Worm (Caenorhabditis elegans) whole organism, young adult: ENCODE results near the gene F17H10.2.
A peak's percentile ranks its signal among the peaks of the same experiment; 100 is the strongest.

ENCODE experiments used
- D2030.7 ChIP-seq: fragments of 200-800 bp; sonication (Bioruptor generic); IDR thresholded peaks from 2 replicates; pipeline ENCODE4 v1.3.6; 2022; ENCODE audit warnings: missing genetic modification reagents, missing genetic modification characterization, missing compliant biosample characterization
- F49E8.2 ChIP-seq: sonication (generic microtip); optimal IDR thresholded peaks from 3 replicates; lab custom pipeline; 2017; ENCODE audit warnings: missing genetic modification characterization, mild to moderate bottlenecking, missing compliant biosample characterization, antibody characterized with exemption, moderate library complexity; ENCODE audit not compliant: insufficient read depth
- F57C9.4 ChIP-seq: sonication (generic microtip); optimal IDR thresholded peaks from 2 replicates; lab custom pipeline; 2017; ENCODE audit warnings: mild to moderate bottlenecking, missing genetic modification characterization, missing compliant biosample characterization
- K11D2.4 ChIP-seq: fragments of 200-800 bp; sonication (Bioruptor generic); IDR thresholded peaks from 2 replicates; pipeline ENCODE4 v1.3.6; 2022; ENCODE audit warnings: missing genetic modification reagents, missing genetic modification characterization, missing compliant biosample characterization
- T26A5.8 ChIP-seq: sonication (generic microtip); optimal IDR thresholded peaks from 2 replicates; lab custom pipeline; 2016; ENCODE audit warnings: missing genetic modification characterization, missing compliant biosample characterization
- Y53G8AR.9 ChIP-seq: fragments of 200-800 bp; sonication (Bioruptor generic); conservative IDR thresholded peaks from 2 replicates; pipeline ENCODE4 v1.3.6; 2022; ENCODE audit warnings: missing genetic modification reagents, missing genetic modification characterization, missing compliant biosample characterization
- Y56A3A.18 ChIP-seq: fragments of 200-800 bp; sonication (Bioruptor generic); IDR thresholded peaks from 2 replicates; pipeline ENCODE4 v1.3.6; 2022; ENCODE audit warnings: missing genetic modification reagents, missing genetic modification characterization, missing compliant biosample characterization
- Y67H2A.10 ChIP-seq: fragments of 200-800 bp; sonication (Bioruptor generic); conservative IDR thresholded peaks from 2 replicates; pipeline ENCODE4 v1.3.6; 2022; ENCODE audit warnings: missing genetic modification reagents, missing genetic modification characterization, missing compliant biosample characterization
- Y79H2A.3 ChIP-seq: fragments of 200-800 bp; sonication (Bioruptor generic); conservative IDR thresholded peaks from 2 replicates; pipeline ENCODE4 v1.3.6; 2022; ENCODE audit warnings: missing genetic modification reagents, missing genetic modification characterization, missing compliant biosample characterization
- akir-1 ChIP-seq: fragments of 200-800 bp; sonication (Bioruptor generic); optimal IDR thresholded peaks from 2 replicates; lab custom pipeline; 2018; ENCODE audit warnings: mild to moderate bottlenecking, missing genetic modification characterization, moderate library complexity, missing compliant biosample characterization
- ama-1 ChIP-seq, 3 experiments: fragments of 150-350 bp in 1 of 3; sonication (generic microtip) in 2 of 3; optimal IDR thresholded peaks; 2 replicates each; lab custom pipeline; 2014 to 2018; ENCODE audit warnings: missing biosample characterization in 2 of 3, missing genetic modification characterization in 2 of 3, missing genetic modification reagents in 2 of 3
- aptf-2 ChIP-seq: fragments of 200-800 bp; sonication (Bioruptor generic); conservative IDR thresholded peaks from 2 replicates; pipeline ENCODE4 v1.3.6; 2022; ENCODE audit warnings: missing genetic modification reagents, missing genetic modification characterization, missing compliant biosample characterization
- attf-3 ChIP-seq: fragments of 200-800 bp; sonication (Bioruptor generic); conservative IDR thresholded peaks from 2 replicates; pipeline ENCODE4 v1.3.6; 2022; ENCODE audit warnings: missing genetic modification reagents, missing genetic modification characterization, missing compliant biosample characterization
- bed-2 ChIP-seq: fragments of 200-800 bp; sonication (Bioruptor generic); IDR thresholded peaks from 2 replicates; pipeline ENCODE4 v1.3.6; 2022; ENCODE audit warnings: missing genetic modification reagents, missing genetic modification characterization, missing compliant biosample characterization
- cebp-1 ChIP-seq, 2 experiments: fragments of 200-800 bp in 1 of 2; sonication (Bioruptor generic) in 1 of 2; sonication (generic microtip) in 1 of 2; IDR thresholded peaks in 1 of 2; optimal IDR thresholded peaks in 1 of 2; 2 replicates each; pipeline versions ENCODE4 v1.3.6 to Lab custom; 2017 to 2022; ENCODE audit warnings: missing compliant biosample characterization in 2 of 2, missing genetic modification characterization in 2 of 2, mild to moderate bottlenecking in 1 of 2, missing genetic modification reagents in 1 of 2, moderate library complexity in 1 of 2
- ceh-100 ChIP-seq: fragments of 200-800 bp; sonication (Bioruptor generic); IDR thresholded peaks from 2 replicates; pipeline ENCODE4 v1.3.6; 2022; ENCODE audit warnings: missing genetic modification reagents, missing genetic modification characterization, missing compliant biosample characterization
- ceh-27 ChIP-seq: fragments of 200-800 bp; sonication (Bioruptor generic); optimal IDR thresholded peaks from 2 replicates; lab custom pipeline; 2018; ENCODE audit warnings: mild to moderate bottlenecking, missing genetic modification characterization, moderate library complexity, missing compliant biosample characterization
- ceh-91 ChIP-seq: fragments of 200-800 bp; sonication (Bioruptor generic); IDR thresholded peaks from 2 replicates; pipeline ENCODE4 v1.3.6; 2022; ENCODE audit warnings: missing genetic modification reagents, missing genetic modification characterization, missing compliant biosample characterization
- efl-1 ChIP-seq: fragments of 150-350 bp; optimal IDR thresholded peaks from 2 replicates; lab custom pipeline; 2014; ENCODE audit warnings: missing biosample characterization, missing genetic modification reagents, missing genetic modification characterization
- egl-18 ChIP-seq: fragments of 200-800 bp; sonication (Bioruptor generic); IDR thresholded peaks from 2 replicates; pipeline ENCODE4 v1.3.6; 2022; ENCODE audit warnings: missing genetic modification reagents, missing genetic modification characterization, missing compliant biosample characterization
- egl-44 ChIP-seq: fragments of 200-800 bp; sonication (Bioruptor generic); IDR thresholded peaks from 2 replicates; pipeline ENCODE4 v1.3.6; 2022; ENCODE audit warnings: missing genetic modification reagents, missing genetic modification characterization, missing compliant biosample characterization
- egrh-3 ChIP-seq: fragments of 200-800 bp; sonication (Bioruptor generic); IDR thresholded peaks from 2 replicates; pipeline ENCODE4 v1.3.6; 2022; ENCODE audit warnings: missing genetic modification reagents, missing genetic modification characterization, missing compliant biosample characterization
- ekl-4 ChIP-seq: fragments of 200-800 bp; sonication (Bioruptor generic); IDR thresholded peaks from 2 replicates; pipeline ENCODE4 v1.3.6; 2022; ENCODE audit warnings: missing genetic modification reagents, missing genetic modification characterization, missing compliant biosample characterization
- ets-4 ChIP-seq: fragments of 200-800 bp; sonication (Bioruptor generic); optimal IDR thresholded peaks from 2 replicates; lab custom pipeline; 2018; ENCODE audit warnings: mild to moderate bottlenecking, missing genetic modification characterization, missing compliant biosample characterization
- hlh-26 ChIP-seq: fragments of 200-800 bp; sonication (Bioruptor generic); conservative IDR thresholded peaks from 2 replicates; pipeline ENCODE4 v1.3.6; 2022; ENCODE audit warnings: missing genetic modification reagents, missing genetic modification characterization, missing compliant biosample characterization
- hrde-1 ChIP-seq: sonication (generic microtip); optimal IDR thresholded peaks from 2 replicates; lab custom pipeline; 2016; ENCODE audit warnings: missing genetic modification characterization, mild to moderate bottlenecking, missing compliant biosample characterization, moderate library complexity, missing genotype, missing genetic modification reagents, borderline replicate concordance
- hsf-1 ChIP-seq: fragments of 200-800 bp; sonication (Bioruptor generic); IDR thresholded peaks from 2 replicates; pipeline ENCODE4 v1.3.6; 2022; ENCODE audit warnings: missing genetic modification reagents, missing genetic modification characterization, missing compliant biosample characterization
- let-526 ChIP-seq: fragments of 200-800 bp; sonication (Bioruptor generic); IDR thresholded peaks from 2 replicates; pipeline ENCODE4 v1.3.6; 2022; ENCODE audit warnings: missing genetic modification reagents, missing genetic modification characterization, missing compliant biosample characterization
- lin-26 ChIP-seq: fragments of 200-800 bp; sonication (Bioruptor generic); IDR thresholded peaks from 2 replicates; pipeline ENCODE4 v1.3.6; 2022; ENCODE audit warnings: missing genetic modification reagents, missing genetic modification characterization, missing compliant biosample characterization
- lin-40 ChIP-seq: sonication (generic microtip); optimal IDR thresholded peaks from 2 replicates; lab custom pipeline; 2016; ENCODE audit warnings: missing genetic modification characterization, mild to moderate bottlenecking, missing compliant biosample characterization, missing genotype, missing genetic modification reagents
- lir-1 ChIP-seq: fragments of 200-800 bp; sonication (Bioruptor generic); conservative IDR thresholded peaks from 2 replicates; pipeline ENCODE4 v1.3.6; 2022; ENCODE audit warnings: missing genetic modification reagents, missing genetic modification characterization, missing compliant biosample characterization
- madf-10 ChIP-seq: sonication (generic microtip); optimal IDR thresholded peaks from 2 replicates; lab custom pipeline; 2016; ENCODE audit warnings: mild to moderate bottlenecking, missing genetic modification characterization, missing compliant biosample characterization
- mes-4 ChIP-seq: sonication (generic microtip); optimal IDR thresholded peaks from 2 replicates; lab custom pipeline; 2016; ENCODE audit warnings: missing genotype, missing genetic modification characterization, missing compliant biosample characterization
- mxl-1 ChIP-seq: sonication (generic microtip); optimal IDR thresholded peaks from 2 replicates; lab custom pipeline; 2016; ENCODE audit warnings: missing genetic modification characterization, missing compliant biosample characterization
- nfyb-1 ChIP-seq: fragments of 200-800 bp; sonication (Bioruptor generic); IDR thresholded peaks from 2 replicates; pipeline ENCODE4 v1.3.6; 2022; ENCODE audit warnings: missing genetic modification reagents, missing genetic modification characterization, missing compliant biosample characterization
- nhr-120 ChIP-seq: fragments of 200-800 bp; sonication (Bioruptor generic); IDR thresholded peaks from 2 replicates; pipeline ENCODE4 v1.3.6; 2022; ENCODE audit warnings: missing genetic modification characterization, missing compliant biosample characterization
- nhr-80 ChIP-seq: sonication (generic microtip); optimal IDR thresholded peaks from 2 replicates; lab custom pipeline; 2016; ENCODE audit warnings: missing genetic modification characterization, missing compliant biosample characterization
- nhr-90 ChIP-seq: sonication (generic microtip); optimal IDR thresholded peaks from 2 replicates; lab custom pipeline; 2016; ENCODE audit warnings: missing genotype, mild to moderate bottlenecking, missing genetic modification characterization, missing compliant biosample characterization
- pbrm-1 ChIP-seq: fragments of 200-800 bp; sonication (Bioruptor generic); IDR thresholded peaks from 2 replicates; pipeline ENCODE4 v1.3.6; 2022; ENCODE audit warnings: missing genetic modification reagents, missing genetic modification characterization, missing compliant biosample characterization
- snpc-1.1 ChIP-seq: sonication (generic microtip); optimal IDR thresholded peaks from 2 replicates; lab custom pipeline; 2017; ENCODE audit warnings: missing genetic modification characterization, mild to moderate bottlenecking, missing compliant biosample characterization, antibody characterized with exemption, moderate library complexity, missing genotype, missing genetic modification reagents; ENCODE audit not compliant: insufficient read depth
- sptf-2 ChIP-seq: fragments of 200-800 bp; sonication (Bioruptor generic); optimal IDR thresholded peaks from 2 replicates; lab custom pipeline; 2018; ENCODE audit warnings: mild to moderate bottlenecking, missing genetic modification characterization, missing compliant biosample characterization
- tbp1 ChIP-seq: fragments of 200-800 bp; sonication (Bioruptor generic); optimal IDR thresholded peaks from 2 replicates; lab custom pipeline; 2018; ENCODE audit warnings: mild to moderate bottlenecking, missing genetic modification characterization, missing compliant biosample characterization
- tlf-1 ChIP-seq: fragments of 200-800 bp; sonication (Bioruptor generic); optimal IDR thresholded peaks from 2 replicates; lab custom pipeline; 2018; ENCODE audit warnings: mild to moderate bottlenecking, missing genetic modification characterization, missing compliant biosample characterization
- zfh-2 ChIP-seq: fragments of 200-800 bp; sonication (Bioruptor generic); conservative IDR thresholded peaks from 2 replicates; pipeline ENCODE4 v1.3.6; 2022; ENCODE audit warnings: missing genetic modification reagents, missing genetic modification characterization, missing compliant biosample characterization
- zim-3 ChIP-seq: sonication (generic microtip); optimal IDR thresholded peaks from 2 replicates; lab custom pipeline; 2017; ENCODE audit warnings: mild to moderate bottlenecking, missing genetic modification characterization, moderate library complexity, missing compliant biosample characterization
- ztf-26 ChIP-seq: sonication (generic microtip); optimal IDR thresholded peaks from 2 replicates; lab custom pipeline; 2017; ENCODE audit warnings: missing genetic modification characterization, missing compliant biosample characterization

F17H10.2 gene

DNA sequence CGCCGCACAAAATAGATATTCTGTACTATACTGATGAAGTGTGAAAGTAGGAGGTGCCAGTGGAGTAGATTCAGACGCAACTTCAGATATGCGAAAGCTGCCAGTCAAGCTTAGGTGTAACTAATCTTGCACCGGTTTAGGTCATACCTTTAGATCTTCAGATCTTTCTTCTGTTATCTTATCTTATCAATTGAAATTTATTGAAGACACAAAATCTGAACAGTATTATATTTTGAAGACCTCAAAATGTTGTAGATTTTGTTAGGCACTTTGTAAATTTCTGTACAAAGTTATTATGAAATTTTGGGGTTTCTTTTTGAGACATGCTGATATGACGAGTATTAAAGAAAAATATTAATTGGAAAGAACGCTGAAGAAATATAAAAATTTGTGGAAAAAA, 908 bp upstream of the F17H10.2 start:
- TF ChIP-seq ets-4 (GFP tag; lab: Kevin White, UChicago) (no peak), ztf-26 (tag; lab: Kevin White, UChicago) (no peak), lir-1 (GFP tag; lab: Robert Waterston, UW) (no peak), pbrm-1 (no peak), bed-2 (GFP tag; lab: Robert Waterston, UW) (no peak), sptf-2 (GFP tag; lab: Kevin White, UChicago) (no peak), F49E8.2 (tag; lab: Kevin White, UChicago) (no peak), attf-3 (GFP tag; lab: Robert Waterston, UW) (no peak), tbp1 (GFP tag; lab: Kevin White, UChicago) (no peak), mes-4 (tag; lab: Kevin White, UChicago) (no peak), madf-10 (no peak), efl-1 (no peak), lin-40 (tag; lab: Kevin White, UChicago) (no peak), hrde-1 (tag; lab: Kevin White, UChicago) (no peak), T26A5.8 (no peak), akir-1 (GFP tag; lab: Kevin White, UChicago) (no peak), ceh-100 (GFP tag; lab: Robert Waterston, UW) (no peak), F57C9.4 (tag; lab: Kevin White, UChicago) (no peak)

DNA sequence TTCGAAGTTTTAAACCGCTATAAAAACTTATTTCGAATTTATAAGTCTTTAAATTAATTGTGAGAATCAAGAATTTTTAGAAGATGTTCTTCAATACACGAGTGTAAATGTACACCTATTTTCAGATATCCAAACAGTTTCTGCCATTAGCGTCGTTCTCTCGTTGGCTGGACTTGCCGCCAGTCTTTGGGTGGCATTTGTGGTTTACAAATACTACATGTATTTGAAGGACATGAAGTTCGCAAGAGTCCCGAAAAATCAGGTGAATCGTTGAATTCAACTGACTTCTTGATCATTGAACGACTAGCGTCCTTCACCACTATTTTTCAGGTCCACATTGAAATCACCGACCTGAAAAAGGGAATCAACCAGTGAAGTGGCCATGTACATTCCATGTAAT, 2.1 kb downstream of the F17H10.2 start:
- TF ChIP-seq egrh-3 (no peak), ekl-4 (GFP tag; lab: Robert Waterston, UW) (no peak), egl-18 (no peak), Y56A3A.18 (no peak), hlh-26 (GFP tag; lab: Robert Waterston, UW) (no peak), nhr-120 (no peak), D2030.7 (no peak), nfyb-1 (GFP tag; lab: Robert Waterston, UW) (no peak), ceh-91 (GFP tag; lab: Robert Waterston, UW) (no peak), ama-1 (optimal IDR thresholded peaks at IDR 0.05; lab: Kevin White, UChicago) (no peak), ama-1 (GFP tag; optimal IDR thresholded peaks at IDR 0.05; lab: Kevin White, UChicago) (no peak), tlf-1 (GFP tag; lab: Kevin White, UChicago) (no peak), ceh-27 (no peak), hsf-1 (no peak), zfh-2 (GFP tag; lab: Robert Waterston, UW) (no peak), snpc-1.1 (tag; lab: Kevin White, UChicago) (no peak), nhr-90 (tag; lab: Kevin White, UChicago) (no peak), nhr-80 (tag; lab: Kevin White, UChicago) (no peak), aptf-2 (no peak)
- TF ChIP-seq, all 124 proteins: peak for 0

DNA sequence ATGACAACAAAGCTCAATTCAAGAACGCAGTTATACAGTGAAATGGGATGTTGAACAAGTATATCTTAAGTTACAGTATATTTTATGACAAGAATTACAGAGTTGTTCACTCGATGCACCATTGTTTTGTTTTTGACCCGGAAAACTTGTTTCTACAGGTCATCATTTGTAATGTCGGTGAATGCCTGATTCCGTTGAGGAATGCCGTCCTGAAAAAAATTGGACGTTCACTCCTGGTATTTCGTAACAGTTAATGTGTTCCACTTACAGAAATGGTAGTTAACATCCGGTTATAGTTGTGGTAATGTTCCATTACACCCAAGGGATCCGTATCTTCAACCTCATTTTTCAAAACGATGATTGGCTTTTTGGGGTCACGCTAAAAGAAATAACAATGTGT, 2.8 kb downstream of the F17H10.2 start:
- TF ChIP-seq mes-4 (tag; lab: Kevin White, UChicago) = no peak
- no peak for TF ChIP-seq let-526 (GFP tag; lab: Robert Waterston, UW)
- TF ChIP-seq Y79H2A.3 = no peak
- TF ChIP-seq zim-3 = peak; percentile 8
- no peak for TF ChIP-seq lin-26
- no peak for TF ChIP-seq K11D2.4 (GFP tag; lab: Robert Waterston, UW)
- no peak for TF ChIP-seq egl-44 (GFP tag; lab: Robert Waterston, UW)
- TF ChIP-seq Y67H2A.10 (GFP tag; lab: Robert Waterston, UW) = no peak
- no peak for TF ChIP-seq F57C9.4 (tag; lab: Kevin White, UChicago)
- TF ChIP-seq cebp-1 (GFP tag; IDR thresholded peaks at IDR 0.05; lab: Robert Waterston, UW) = peak; percentile 34
- TF ChIP-seq cebp-1 (tag; optimal IDR thresholded peaks at IDR 0.05; lab: Kevin White, UChicago) = peak; percentile 64
- no peak for TF ChIP-seq mxl-1 (tag; lab: Kevin White, UChicago)
- no peak for TF ChIP-seq Y53G8AR.9 (GFP tag; lab: Robert Waterston, UW)
- TF ChIP-seq, all 124 proteins: peak for 2
